Fruit fly (Drosophila melanogaster) whole organism, pupa: Measurements from ENCODE around the gene CG16964.

Experiments
- CG10348 ChIP-seq: fragments of 200-800 bp; sonication (Bioruptor generic); IDR thresholded peaks from 2 replicates; pipeline ENCODE4 v1.3.6; 2022; ENCODE audit warnings: missing biosample characterization, missing genetic modification characterization
- CG12605 ChIP-seq: fragments of 200-800 bp; sonication (Bioruptor generic); IDR thresholded peaks from 2 replicates; pipeline ENCODE4 v1.3.6; 2022; ENCODE audit warnings: missing biosample characterization, missing genetic modification characterization
- CG14655 ChIP-seq: fragments of 200-800 bp; sonication (Bioruptor generic); optimal IDR thresholded peaks from 3 replicates; lab custom pipeline; 2017; ENCODE audit warnings: mild to moderate bottlenecking, missing biosample characterization, missing genetic modification reagents, missing genetic modification characterization
- CG15710 ChIP-seq: fragments of 200-800 bp; sonication (Bioruptor generic); optimal IDR thresholded peaks from 2 replicates; lab custom pipeline; 2018; ENCODE audit warnings: missing biosample characterization, mild to moderate bottlenecking, missing genetic modification characterization, moderate library complexity
- CG32121 ChIP-seq: fragments of 200-800 bp; sonication (Bioruptor generic); IDR thresholded peaks from 2 replicates; pipeline ENCODE4 v1.3.6; 2022; ENCODE audit warnings: missing biosample characterization, missing genetic modification characterization
- CG8301 ChIP-seq: fragments of 200-800 bp; sonication (Bioruptor generic); optimal IDR thresholded peaks from 2 replicates; lab custom pipeline; 2018; ENCODE audit warnings: missing biosample characterization, mild to moderate bottlenecking, missing genetic modification characterization
- D1 ChIP-seq: fragments of 200-800 bp; sonication (Bioruptor generic); optimal IDR thresholded peaks from 2 replicates; lab custom pipeline; 2018; ENCODE audit warnings: missing biosample characterization, mild to moderate bottlenecking, missing genetic modification characterization, moderate library complexity
- EcR ChIP-seq: fragments of 200-800 bp; sonication (Bioruptor generic); optimal IDR thresholded peaks from 3 replicates; lab custom pipeline; 2019; ENCODE audit warnings: missing biosample characterization, missing genetic modification characterization, mild to moderate bottlenecking, moderate library complexity, missing genetic modification reagents
- fd96Ca ChIP-seq: fragments of 200-800 bp; sonication (Bioruptor generic); IDR thresholded peaks from 3 replicates; pipeline ENCODE4 v1.3.6; 2022; ENCODE audit warnings: missing biosample characterization, missing genetic modification characterization
- gl ChIP-seq: fragments of 200-800 bp; sonication (Bioruptor generic); optimal IDR thresholded peaks from 2 replicates; lab custom pipeline; 2018; ENCODE audit warnings: missing biosample characterization, mild to moderate bottlenecking, missing genetic modification characterization

dm6 chr2L:11973145-11973738 lies 25.5 kb downstream of the CG16964 start:
- TF ChIP-seq fd96Ca (no peak), CG15710 (no peak), CG32121 (GFP tag; lab: Robert Waterston, UW) (no peak), CG10348 (no peak), D1 (tag; lab: Kevin White, UChicago) (no peak), CG8301 (no peak), CG12605 (GFP tag; lab: Robert Waterston, UW) (no peak), EcR (GFP tag; lab: Kevin White, UChicago) (no peak), CG14655 (GFP tag; lab: Kevin White, UChicago) (no peak), gl (no peak)
